Worm (Caenorhabditis elegans): Measurements from ENCODE around the gene D1005.4.

Gene D1005.4

ce11 chrX:1451816-1452602 lies 33.6 kb downstream of the D1005.4 start:
- TF ChIP-seq ama-1 (optimal IDR thresholded peaks at IDR 0.05) (peak; percentile 79), nhr-25 (tag; optimal IDR thresholded peaks at IDR 0.05) (peak; percentile 6), nhr-23 (tag; optimal IDR thresholded peaks at IDR 0.05) (peak; percentile 1), lsy-12 (tag; optimal IDR thresholded peaks at IDR 0.05) (peak; percentile 33), pha-4 (tag; optimal IDR thresholded peaks at IDR 0.05) (peak; percentile 22), nhr-28 (tag; optimal IDR thresholded peaks at IDR 0.05) (no peak), tbx-2 (tag; optimal IDR thresholded peaks at IDR 0.05) (no peak)

ce11 chrX:1451240-1451639 lies 34.4 kb downstream of the D1005.4 start:
- TF ChIP-seq fkh-10 (GFP tag; optimal IDR thresholded peaks at IDR 0.05) (no peak), snpc-4 (tag; optimal IDR thresholded peaks at IDR 0.05) (no peak), unc-39 (tag; optimal IDR thresholded peaks at IDR 0.05) (no peak), mml-1 (tag; optimal IDR thresholded peaks at IDR 0.05) (no peak), daf-12 (tag; optimal IDR thresholded peaks at IDR 0.05) (no peak), ama-1 (optimal IDR thresholded peaks at IDR 0.05) (no peak), zag-1 (tag; optimal IDR thresholded peaks at IDR 0.05) (no peak), hmg-11 (tag; optimal IDR thresholded peaks at IDR 0.05) (no peak), mdl-1 (tag; optimal IDR thresholded peaks at IDR 0.05) (no peak), elt-2 (tag; optimal IDR thresholded peaks at IDR 0.05) (no peak), ztf-11 (tag; optimal IDR thresholded peaks at IDR 0.05) (no peak), aly-2 (tag; optimal IDR thresholded peaks at IDR 0.05) (no peak), ceh-82 (tag; optimal IDR thresholded peaks at IDR 0.05) (no peak), egl-5 (tag; optimal IDR thresholded peaks at IDR 0.05) (no peak), nhr-12 (tag; optimal IDR thresholded peaks at IDR 0.05) (no peak), eor-1 (tag; optimal IDR thresholded peaks at IDR 0.05) (no peak)

ce11 chrX:1450352-1450818 lies 35.2 kb downstream of the D1005.4 start, which contains the start of gene W05H7.1:
Gene W05H7.1, plus strand, starts transcription at chrX:1450768.
- TF ChIP-seq lin-15B (tag; optimal IDR thresholded peaks at IDR 0.05) (peak; percentile 30), snpc-4 (tag; optimal IDR thresholded peaks at IDR 0.05) (peak; percentile 32), sea-2 (GFP tag; optimal IDR thresholded peaks at IDR 0.05) (no peak), ceh-9 (tag; optimal IDR thresholded peaks at IDR 0.05) (no peak), ZK546.5 (tag; optimal IDR thresholded peaks at IDR 0.05) (no peak), nhr-25 (tag; optimal IDR thresholded peaks at IDR 0.05) (peak; percentile 63), nhr-23 (tag; optimal IDR thresholded peaks at IDR 0.05) (peak; percentile 48), nhr-237 (tag; optimal IDR thresholded peaks at IDR 0.05) (no peak), pha-4 (tag; optimal IDR thresholded peaks at IDR 0.05) (peak; percentile 62), unc-62 (GFP tag; optimal IDR thresholded peaks at IDR 0.05) (no peak), nhr-28 (tag; optimal IDR thresholded peaks at IDR 0.05) (no peak), nhr-12 (tag; optimal IDR thresholded peaks at IDR 0.05) (no peak), fos-1 (tag; optimal IDR thresholded peaks at IDR 0.05) (no peak), hmg-11 (tag; optimal IDR thresholded peaks at IDR 0.05) (peak; percentile 56), lsy-12 (tag; optimal IDR thresholded peaks at IDR 0.05) (no peak), R02D3.7 (tag; optimal IDR thresholded peaks at IDR 0.05) (no peak), egl-27 (tag; optimal IDR thresholded peaks at IDR 0.05) (no peak), ztf-4 (tag; optimal IDR thresholded peaks at IDR 0.05) (no peak), ceh-28 (tag; optimal IDR thresholded peaks at IDR 0.05) (no peak), ztf-11 (tag; optimal IDR thresholded peaks at IDR 0.05) (no peak), lin-39 (tag; optimal IDR thresholded peaks at IDR 0.05) (peak; percentile 58), unc-39 (tag; optimal IDR thresholded peaks at IDR 0.05) (no peak), elt-3 (tag; optimal IDR thresholded peaks at IDR 0.05) (no peak), mml-1 (tag; optimal IDR thresholded peaks at IDR 0.05) (no peak), nhr-76 (tag; optimal IDR thresholded peaks at IDR 0.05) (no peak), fkh-10 (GFP tag; optimal IDR thresholded peaks at IDR 0.05) (no peak), nhr-43 (tag; optimal IDR thresholded peaks at IDR 0.05; ENCODE audit: poor library complexity, severe bottlenecking) (no peak), nhr-77 (tag; optimal IDR thresholded peaks at IDR 0.05) (no peak), nfya-1 (tag; optimal IDR thresholded peaks at IDR 0.05; ENCODE audit: insufficient read depth) (peak; percentile 73), elt-2 (tag; optimal IDR thresholded peaks at IDR 0.05) (peak; percentile 15), aly-2 (tag; optimal IDR thresholded peaks at IDR 0.05) (no peak), fkh-2 (tag; optimal IDR thresholded peaks at IDR 0.05) (no peak), jun-1 (tag; optimal IDR thresholded peaks at IDR 0.05) (no peak), eor-1 (tag; optimal IDR thresholded peaks at IDR 0.05) (no peak), ceh-16 (tag; optimal IDR thresholded peaks at IDR 0.05) (no peak), egl-5 (tag; optimal IDR thresholded peaks at IDR 0.05) (peak; percentile 42), tbx-2 (tag; optimal IDR thresholded peaks at IDR 0.05) (no peak), pqm-1 (tag; optimal IDR thresholded peaks at IDR 0.05) (no peak), ama-1 (optimal IDR thresholded peaks at IDR 0.05) (no peak), daf-12 (tag; optimal IDR thresholded peaks at IDR 0.05) (no peak), nhr-67 (tag; optimal IDR thresholded peaks at IDR 0.05) (no peak), nhr-11 (tag; optimal IDR thresholded peaks at IDR 0.05) (no peak), skn-1 (tag; optimal IDR thresholded peaks at IDR 0.05) (no peak), mdl-1 (tag; optimal IDR thresholded peaks at IDR 0.05) (no peak), ceh-82 (tag; optimal IDR thresholded peaks at IDR 0.05) (no peak)
